Worm (Caenorhabditis elegans) whole organism, L3 larva: ENCODE results near the gene sru-44.

Experiments used
- R02D3.7 ChIP-seq: fragments of 150-350 bp; optimal IDR thresholded peaks from 2 replicates; lab custom pipeline; 2014; ENCODE audit warnings: missing biosample characterization, missing genetic modification characterization
- ZK546.5 ChIP-seq: sonication (generic microtip); optimal IDR thresholded peaks from 2 replicates; lab custom pipeline; 2017; ENCODE audit warnings: missing biosample characterization, missing genetic modification characterization
- aly-2 ChIP-seq: fragments of 150-350 bp; optimal IDR thresholded peaks from 2 replicates; lab custom pipeline; 2014; ENCODE audit warnings: missing biosample characterization, missing genetic modification characterization
- ama-1 ChIP-seq: fragments of 150-350 bp; optimal IDR thresholded peaks from 2 replicates; lab custom pipeline; 2018
- egl-27 ChIP-seq: sonication (generic microtip); optimal IDR thresholded peaks from 4 replicates; lab custom pipeline; 2017; ENCODE audit warnings: missing biosample characterization, missing genetic modification reagents, missing genetic modification characterization
- egl-5 ChIP-seq: fragments of 150-350 bp; optimal IDR thresholded peaks from 2 replicates; lab custom pipeline; 2017; ENCODE audit warnings: missing biosample characterization, missing genetic modification reagents, missing genetic modification characterization, inconsistent platforms
- elt-3 ChIP-seq, 3 experiments: fragments of 150-350 bp in 1 of 3; sonication (generic microtip) in 2 of 3; optimal IDR thresholded peaks; 2 replicates in 2 of 3; 4 replicates in 1 of 3; lab custom pipeline; 2014 to 2017; ENCODE audit warnings: missing biosample characterization in 3 of 3, missing genetic modification characterization in 3 of 3
- eor-1 ChIP-seq, 2 experiments: fragments of 150-350 bp; optimal IDR thresholded peaks; 2 replicates each; lab custom pipeline; 2014 to 2018; ENCODE audit warnings: missing biosample characterization in 2 of 2, missing genetic modification characterization in 2 of 2
- fkh-10 ChIP-seq: sonication (generic microtip); optimal IDR thresholded peaks from 2 replicates; lab custom pipeline; 2017; ENCODE audit warnings: missing biosample characterization, missing genetic modification reagents, missing genetic modification characterization
- fkh-2 ChIP-seq: fragments of 150-350 bp; optimal IDR thresholded peaks from 2 replicates; lab custom pipeline; 2014; ENCODE audit warnings: missing biosample characterization, missing genetic modification reagents, missing genetic modification characterization
- jun-1 ChIP-seq: fragments of 150-350 bp; optimal IDR thresholded peaks from 2 replicates; lab custom pipeline; 2014; ENCODE audit warnings: missing biosample characterization, missing genetic modification reagents, missing genetic modification characterization
- lin-15B ChIP-seq: fragments of 150-350 bp; optimal IDR thresholded peaks from 2 replicates; lab custom pipeline; 2014; ENCODE audit warnings: missing biosample characterization, missing genetic modification characterization
- lsy-12 ChIP-seq: sonication (generic microtip); optimal IDR thresholded peaks from 2 replicates; lab custom pipeline; 2016; ENCODE audit warnings: mild to moderate bottlenecking, missing genetic modification characterization, missing compliant biosample characterization
- mdl-1 ChIP-seq: fragments of 150-350 bp; optimal IDR thresholded peaks from 2 replicates; lab custom pipeline; 2014; ENCODE audit warnings: missing biosample characterization, missing genetic modification characterization
- mml-1 ChIP-seq: fragments of 150-350 bp; sonication (generic microtip); optimal IDR thresholded peaks from 3 replicates; lab custom pipeline; 2014; ENCODE audit warnings: missing biosample characterization, missing genetic modification characterization
- nfya-1 ChIP-seq: sonication (generic microtip); optimal IDR thresholded peaks from 2 replicates; lab custom pipeline; 2017; ENCODE audit warnings: missing genetic modification characterization, mild to moderate bottlenecking, missing compliant biosample characterization, antibody characterized with exemption, moderate library complexity; ENCODE audit not compliant: insufficient read depth
- nhr-11 ChIP-seq: fragments of 150-350 bp; optimal IDR thresholded peaks from 2 replicates; lab custom pipeline; 2014; ENCODE audit warnings: missing biosample characterization, missing genetic modification characterization
- nhr-12 ChIP-seq: fragments of 150-350 bp; optimal IDR thresholded peaks from 2 replicates; lab custom pipeline; 2014; ENCODE audit warnings: missing biosample characterization, missing genetic modification characterization
- nhr-23 ChIP-seq: fragments of 150-350 bp; optimal IDR thresholded peaks from 2 replicates; lab custom pipeline; 2014; ENCODE audit warnings: missing biosample characterization, missing genetic modification reagents, missing genetic modification characterization
- nhr-237 ChIP-seq: fragments of 150-350 bp; optimal IDR thresholded peaks from 2 replicates; lab custom pipeline; 2014; ENCODE audit warnings: missing biosample characterization, missing genetic modification characterization
- nhr-25 ChIP-seq: sonication (generic microtip); optimal IDR thresholded peaks from 2 replicates; lab custom pipeline; 2017; ENCODE audit warnings: missing biosample characterization, missing genetic modification characterization
- nhr-28 ChIP-seq: fragments of 150-350 bp; optimal IDR thresholded peaks from 2 replicates; lab custom pipeline; 2014; ENCODE audit warnings: missing biosample characterization, missing genetic modification characterization
- nhr-67 ChIP-seq: fragments of 150-350 bp; optimal IDR thresholded peaks from 2 replicates; lab custom pipeline; 2014; ENCODE audit warnings: missing biosample characterization, missing genetic modification characterization
- nhr-76 ChIP-seq: fragments of 150-350 bp; sonication (generic microtip); optimal IDR thresholded peaks from 5 replicates; lab custom pipeline; 2014; ENCODE audit warnings: missing biosample characterization, missing genetic modification characterization
- nhr-77 ChIP-seq: fragments of 150-350 bp; optimal IDR thresholded peaks from 2 replicates; lab custom pipeline; 2014; ENCODE audit warnings: missing biosample characterization, missing genetic modification characterization
- pha-4 ChIP-seq: fragments of 150-350 bp; optimal IDR thresholded peaks from 2 replicates; lab custom pipeline; 2014; ENCODE audit warnings: missing biosample characterization, missing genetic modification reagents, missing genetic modification characterization
- pqm-1 ChIP-seq: fragments of 150-350 bp; optimal IDR thresholded peaks from 2 replicates; lab custom pipeline; 2017; ENCODE audit warnings: missing biosample characterization, missing genetic modification characterization, inconsistent platforms
- sea-2 ChIP-seq: fragments of 150-350 bp; sonication (generic microtip); optimal IDR thresholded peaks from 4 replicates; lab custom pipeline; 2014; ENCODE audit warnings: missing biosample characterization, missing genetic modification reagents, missing genetic modification characterization
- skn-1 ChIP-seq: fragments of 150-350 bp; optimal IDR thresholded peaks from 2 replicates; lab custom pipeline; 2014; ENCODE audit warnings: missing biosample characterization, missing genetic modification characterization
- unc-39 ChIP-seq: sonication (generic microtip); optimal IDR thresholded peaks from 4 replicates; lab custom pipeline; 2017; ENCODE audit warnings: missing biosample characterization, missing genetic modification characterization
- unc-62 ChIP-seq: fragments of 150-350 bp; sonication (generic microtip); optimal IDR thresholded peaks from 4 replicates; lab custom pipeline; 2014; ENCODE audit warnings: missing biosample characterization, missing genetic modification reagents, missing genetic modification characterization
- zag-1 ChIP-seq: fragments of 150-350 bp; optimal IDR thresholded peaks from 2 replicates; lab custom pipeline; 2014; ENCODE audit warnings: missing biosample characterization, missing genetic modification characterization
- ztf-11 ChIP-seq: fragments of 150-350 bp; optimal IDR thresholded peaks from 2 replicates; lab custom pipeline; 2014; ENCODE audit warnings: missing biosample characterization, missing genetic modification characterization
- ztf-4 ChIP-seq: fragments of 150-350 bp; optimal IDR thresholded peaks from 2 replicates; lab custom pipeline; 2014; ENCODE audit warnings: missing biosample characterization, missing genetic modification characterization

The sru-44 gene

ce11 chrV:16447735-16448134, 20.0 kb downstream of the sru-44 start, which contains the start of gene T08G3.13:
T08G3.13 (plus strand) TSS chrV:16448035.
- TF ChIP-seq nhr-76 (tag; lab: Kevin White, UChicago) (no peak), jun-1 (tag; lab: Kevin White, UChicago) (no peak), egl-27 (tag; lab: Kevin White, UChicago) (no peak), sea-2 (GFP tag; lab: Kevin White, UChicago) (no peak), mml-1 (tag; lab: Kevin White, UChicago) (no peak), pha-4 (tag; lab: Kevin White, UChicago) (no peak), ZK546.5 (tag; lab: Kevin White, UChicago) (no peak), elt-3 (tag; optimal IDR thresholded peaks at IDR 0.05; lab: Kevin White, UChicago) (no peak), nhr-77 (no peak), nhr-237 (tag; lab: Kevin White, UChicago) (no peak), eor-1 (tag; optimal IDR thresholded peaks at IDR 0.05; lab: Kevin White, UChicago) (no peak), zag-1 (tag; lab: Kevin White, UChicago) (no peak), nhr-23 (tag; lab: Kevin White, UChicago) (no peak), R02D3.7 (tag; lab: Kevin White, UChicago) (no peak), mdl-1 (tag; lab: Kevin White, UChicago) (no peak), fkh-10 (no peak), skn-1 (tag; lab: Kevin White, UChicago) (no peak)

ce11 chrV:16446191-16446590, 21.5 kb downstream of the sru-44 start:
- TF ChIP-seq unc-39 (tag; lab: Kevin White, UChicago), result no peak
- no peak for TF ChIP-seq nfya-1 (tag; lab: Kevin White, UChicago)
- no peak for TF ChIP-seq mdl-1 (tag; lab: Kevin White, UChicago)
- no peak for TF ChIP-seq elt-3 (tag; optimal IDR thresholded peaks at IDR 0.05; lab: Kevin White, UChicago)
- TF ChIP-seq aly-2, result no peak
- no peak for TF ChIP-seq lsy-12 (tag; lab: Kevin White, UChicago)
- TF ChIP-seq unc-62, result no peak
- TF ChIP-seq lin-15B (tag; lab: Kevin White, UChicago), result no peak
- TF ChIP-seq R02D3.7 (tag; lab: Kevin White, UChicago), result no peak
- no peak for TF ChIP-seq pha-4 (tag; lab: Kevin White, UChicago)
- TF ChIP-seq skn-1 (tag; lab: Kevin White, UChicago), result no peak

ce11 chrV:16445676-16446075, 22.1 kb downstream of the sru-44 start, which contains the start of gene T08G3.6:
T08G3.6 (plus strand) TSS chrV:16445976.
- TF ChIP-seq nhr-23 (tag; lab: Kevin White, UChicago) (no peak), fkh-2 (no peak), nhr-25 (tag; lab: Kevin White, UChicago) (no peak), zag-1 (tag; lab: Kevin White, UChicago) (no peak), ztf-11 (tag; lab: Kevin White, UChicago) (no peak), jun-1 (tag; lab: Kevin White, UChicago) (no peak), ama-1 (lab: Kevin White, UChicago) (no peak), egl-5 (tag; lab: Kevin White, UChicago) (no peak), nhr-12 (tag; lab: Kevin White, UChicago) (no peak), nfya-1 (tag; lab: Kevin White, UChicago) (no peak), sea-2 (GFP tag; lab: Kevin White, UChicago) (no peak), ZK546.5 (tag; lab: Kevin White, UChicago) (no peak), pha-4 (tag; lab: Kevin White, UChicago) (no peak), lin-15B (tag; lab: Kevin White, UChicago) (no peak), nhr-28 (tag; lab: Kevin White, UChicago) (no peak), egl-27 (tag; lab: Kevin White, UChicago) (no peak), nhr-67 (no peak), eor-1 (tag; optimal IDR thresholded peaks at IDR 0.05; lab: Kevin White, UChicago) (no peak), nhr-77 (no peak), aly-2 (no peak)

- TF ChIP-seq lin-15B (tag; lab: Kevin White, UChicago) (no peak), unc-39 (tag; lab: Kevin White, UChicago) (no peak), pqm-1 (tag; lab: Kevin White, UChicago) (no peak), unc-62 (no peak), nhr-11 (tag; lab: Kevin White, UChicago) (no peak), ztf-4 (no peak), nhr-25 (tag; lab: Kevin White, UChicago) (no peak), eor-1 (tag; optimal IDR thresholded peaks at IDR 0.05; lab: Kevin White, UChicago) (no peak), jun-1 (tag; lab: Kevin White, UChicago) (no peak), nhr-12 (tag; lab: Kevin White, UChicago) (no peak)
Measured at ce11 chrV:16443626-16444025, 24.1 kb downstream of the sru-44 start, which contains the start of gene srh-141. srh-141 (plus strand) TSS chrV:16443926.
